Fruit fly (Drosophila melanogaster) whole organism, pupa: Measurements from ENCODE around the gene CG43116.

Experiments
- CG10348 ChIP-seq: fragments of 200-800 bp; sonication (Bioruptor generic); IDR thresholded peaks from 2 replicates; pipeline ENCODE4 v1.3.6; 2022; ENCODE audit warnings: missing biosample characterization, missing genetic modification characterization
- CG12605 ChIP-seq: fragments of 200-800 bp; sonication (Bioruptor generic); IDR thresholded peaks from 2 replicates; pipeline ENCODE4 v1.3.6; 2022; ENCODE audit warnings: missing biosample characterization, missing genetic modification characterization
- CG13204 ChIP-seq: fragments of 200-800 bp; sonication (Bioruptor generic); optimal IDR thresholded peaks from 2 replicates; lab custom pipeline; 2018; ENCODE audit warnings: missing biosample characterization, mild to moderate bottlenecking, missing genetic modification characterization, moderate library complexity
- CG32121 ChIP-seq: fragments of 200-800 bp; sonication (Bioruptor generic); IDR thresholded peaks from 2 replicates; pipeline ENCODE4 v1.3.6; 2022; ENCODE audit warnings: missing biosample characterization, missing genetic modification characterization
- CG34367 ChIP-seq: fragments of 200-800 bp; sonication (Bioruptor generic); optimal IDR thresholded peaks from 2 replicates; lab custom pipeline; 2018; ENCODE audit warnings: missing biosample characterization, mild to moderate bottlenecking, missing genetic modification characterization
- CG4496 ChIP-seq: fragments of 200-800 bp; sonication (Bioruptor generic); IDR thresholded peaks from 3 replicates; pipeline ENCODE4 v1.3.6; 2022; ENCODE audit warnings: missing biosample characterization, missing genetic modification characterization
- CG8301 ChIP-seq: fragments of 200-800 bp; sonication (Bioruptor generic); optimal IDR thresholded peaks from 2 replicates; lab custom pipeline; 2018; ENCODE audit warnings: missing biosample characterization, mild to moderate bottlenecking, missing genetic modification characterization
- CG9948 ChIP-seq: fragments of 200-800 bp; sonication (Bioruptor generic); optimal IDR thresholded peaks from 2 replicates; lab custom pipeline; 2018; ENCODE audit warnings: missing biosample characterization, mild to moderate bottlenecking, missing genetic modification characterization, moderate library complexity
- EcR ChIP-seq: fragments of 200-800 bp; sonication (Bioruptor generic); optimal IDR thresholded peaks from 3 replicates; lab custom pipeline; 2019; ENCODE audit warnings: missing biosample characterization, missing genetic modification characterization, mild to moderate bottlenecking, moderate library complexity, missing genetic modification reagents
- Pif1B ChIP-seq: fragments of 200-800 bp; sonication (Bioruptor generic); optimal IDR thresholded peaks from 3 replicates; lab custom pipeline; 2016; ENCODE audit warnings: missing biosample characterization, missing genetic modification characterization
- Snoo ChIP-seq: fragments of 200-800 bp; sonication (Bioruptor generic); optimal IDR thresholded peaks from 3 replicates; lab custom pipeline; 2017; ENCODE audit warnings: missing biosample characterization, mild to moderate bottlenecking, missing genetic modification characterization, inconsistent platforms
- fd96Ca ChIP-seq: fragments of 200-800 bp; sonication (Bioruptor generic); IDR thresholded peaks from 3 replicates; pipeline ENCODE4 v1.3.6; 2022; ENCODE audit warnings: missing biosample characterization, missing genetic modification characterization

dm6 chr3R:25983274-25983673 lies 13.5 kb downstream of the CG43116 start:
- no peak for TF ChIP-seq CG4496 (GFP tag; lab: Robert Waterston, UW)
- no peak for TF ChIP-seq Snoo (tag; lab: Kevin White, UChicago)
- TF ChIP-seq fd96Ca (GFP tag; lab: Robert Waterston, UW), result no peak
- no peak for TF ChIP-seq CG34367 (tag; lab: Kevin White, UChicago)
- no peak for TF ChIP-seq CG13204 (GFP tag; lab: Kevin White, UChicago)
- no peak for TF ChIP-seq Pif1B (GFP tag; lab: Kevin White, UChicago)
- no peak for TF ChIP-seq EcR (GFP tag; lab: Kevin White, UChicago)
- no peak; the same call in 1 of the 2 replicates for TF ChIP-seq CG12605 (GFP tag; lab: Robert Waterston, UW)
- no peak for TF ChIP-seq CG10348 (GFP tag; lab: Robert Waterston, UW)
- TF ChIP-seq CG32121 (GFP tag; lab: Robert Waterston, UW), result no peak
- TF ChIP-seq CG9948, result no peak
- no peak for TF ChIP-seq CG8301
